Worm (Caenorhabditis elegans): ENCODE results near the gene tag-151.

DNA sequence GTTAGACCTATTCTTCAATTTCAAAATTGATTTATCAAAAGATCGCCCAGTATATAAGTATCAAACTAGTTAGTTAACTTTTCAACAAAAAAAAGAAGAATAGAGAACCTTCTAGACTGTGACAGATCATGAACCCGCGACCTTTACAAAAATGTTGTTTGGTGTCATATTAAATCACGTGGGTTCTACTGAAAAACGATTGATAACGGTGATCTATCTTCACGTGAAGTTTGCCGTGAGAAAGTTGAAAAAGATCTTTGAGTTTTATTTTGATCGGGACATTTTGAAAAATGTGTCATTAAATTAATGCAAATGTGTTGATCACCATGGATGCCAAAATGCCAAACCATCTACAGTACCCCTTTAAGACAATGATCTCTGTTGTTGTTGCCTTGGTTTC lies 38.3 kb downstream of the tag-151 start:
- TF ChIP-seq flt-1 (GFP tag; IDR thresholded peaks at IDR 0.05) (no peak), tab-1 (GFP tag; IDR thresholded peaks at IDR 0.05) (no peak), klf-2 (GFP tag; conservative IDR thresholded peaks at IDR 0.05) (no peak), ztf-23 (GFP tag; IDR thresholded peaks at IDR 0.05) (no peak), ref-1 (GFP tag; conservative IDR thresholded peaks at IDR 0.05) (no peak)
